Worm (Caenorhabditis elegans): ENCODE results near the gene math-7.

- TF ChIP-seq pag-3 (tag; optimal IDR thresholded peaks at IDR 0.05; ENCODE audit: borderline replicate concordance, insufficient read depth) = no peak
- no peak for TF ChIP-seq dpl-1 (GFP tag; optimal IDR thresholded peaks at IDR 0.05)
- no peak for TF ChIP-seq ama-1 (optimal IDR thresholded peaks at IDR 0.05)
- TF ChIP-seq pqm-1 (tag; optimal IDR thresholded peaks at IDR 0.05) = no peak
- no peak for TF ChIP-seq nhr-90 (tag; optimal IDR thresholded peaks at IDR 0.05; ENCODE audit: poor library complexity)
- no peak for TF ChIP-seq jun-1 (tag; optimal IDR thresholded peaks at IDR 0.05)
- TF ChIP-seq zag-1 (tag; optimal IDR thresholded peaks at IDR 0.05) = no peak
- no peak for TF ChIP-seq mep-1 (tag; optimal IDR thresholded peaks at IDR 0.05)
- no peak for TF ChIP-seq skn-1 (tag; optimal IDR thresholded peaks at IDR 0.05)
- TF ChIP-seq nhr-76 (tag; optimal IDR thresholded peaks at IDR 0.05) = no peak
- TF ChIP-seq fkh-8 (tag; optimal IDR thresholded peaks at IDR 0.05) = no peak
- TF ChIP-seq lin-15B (tag; optimal IDR thresholded peaks at IDR 0.05) = no peak
- no peak for TF ChIP-seq unc-62 (GFP tag; optimal IDR thresholded peaks at IDR 0.05)
Observed at ce11 chrII:1905104-1905503, 18.8 kb upstream of the math-7 start, which contains the start of gene math-22.
